Worm (Caenorhabditis elegans) whole organism, L1 larva: ENCODE results near the gene acs-18.

ENCODE experiments used
- C34B4.2 ChIP-seq: sonication (generic microtip); optimal IDR thresholded peaks from 2 replicates; lab custom pipeline; 2017; ENCODE audit warnings: mild to moderate bottlenecking, missing genetic modification characterization, missing compliant biosample characterization
- ama-1 ChIP-seq: fragments of 150-350 bp; optimal IDR thresholded peaks from 2 replicates; lab custom pipeline; 2014
- ceh-63 ChIP-seq: fragments of 200-800 bp; sonication (Bioruptor generic); optimal IDR thresholded peaks from 2 replicates; lab custom pipeline; 2018; ENCODE audit warnings: mild to moderate bottlenecking, missing genetic modification characterization, missing compliant biosample characterization
- ceh-8 ChIP-seq: fragments of 200-800 bp; sonication (Bioruptor generic); optimal IDR thresholded peaks from 2 replicates; lab custom pipeline; 2018; ENCODE audit warnings: mild to moderate bottlenecking, missing genetic modification characterization, moderate library complexity, missing compliant biosample characterization
- ceh-90 ChIP-seq: sonication (generic microtip); optimal IDR thresholded peaks from 2 replicates; lab custom pipeline; 2016; ENCODE audit warnings: missing genetic modification characterization, missing compliant biosample characterization
- efl-1 ChIP-seq, 4 experiments: fragments of 150-350 bp; optimal IDR thresholded peaks in 3 of 4; peaks in 1 of 4; 1 replicate in 1 of 4; 2 replicates in 3 of 4; lab custom pipeline; 2014; ENCODE audit warnings: missing biosample characterization in 2 of 4, missing genetic modification characterization in 2 of 4, missing genetic modification reagents in 2 of 4
- egl-13 ChIP-seq: sonication (generic microtip); optimal IDR thresholded peaks from 2 replicates; lab custom pipeline; 2016; ENCODE audit warnings: missing genotype, missing genetic modification reagents, missing genetic modification characterization, missing compliant biosample characterization
- ets-5 ChIP-seq: fragments of 200-800 bp; sonication (Bioruptor generic); IDR thresholded peaks from 2 replicates; pipeline ENCODE4 v1.3.6; 2022; ENCODE audit warnings: missing genetic modification characterization, missing compliant biosample characterization
- fkh-8 ChIP-seq: sonication (generic microtip); optimal IDR thresholded peaks from 2 replicates; lab custom pipeline; 2016; ENCODE audit warnings: mild to moderate bottlenecking, missing genetic modification characterization, missing compliant biosample characterization
- fos-1 ChIP-seq: fragments of 150-350 bp; optimal IDR thresholded peaks from 2 replicates; lab custom pipeline; 2014; ENCODE audit warnings: missing biosample characterization, missing genetic modification characterization
- hlh-17 ChIP-seq: fragments of 200-800 bp; sonication (Bioruptor generic); optimal IDR thresholded peaks from 2 replicates; lab custom pipeline; 2018; ENCODE audit warnings: missing genetic modification characterization, mild to moderate bottlenecking, missing compliant biosample characterization, moderate library complexity, borderline replicate concordance
- hlh-4 ChIP-seq: sonication (generic microtip); optimal IDR thresholded peaks from 2 replicates; lab custom pipeline; 2016; ENCODE audit warnings: mild to moderate bottlenecking, missing genetic modification characterization, missing compliant biosample characterization
- lin-35 ChIP-seq, 2 experiments: fragments of 150-350 bp; optimal IDR thresholded peaks; 2 replicates each; lab custom pipeline; 2014; ENCODE audit warnings: missing biosample characterization in 2 of 2, missing genetic modification characterization in 2 of 2, missing genetic modification reagents in 2 of 2
- lsy-2 ChIP-seq, 2 experiments: fragments of 150-350 bp; optimal IDR thresholded peaks; 2 replicates each; lab custom pipeline; 2014; ENCODE audit warnings: missing biosample characterization in 2 of 2, missing genetic modification characterization in 2 of 2
- mab-9 ChIP-seq: fragments of 200-800 bp; sonication (Bioruptor generic); IDR thresholded peaks from 2 replicates; pipeline ENCODE4 v1.3.6; 2022; ENCODE audit warnings: missing genetic modification reagents, missing genetic modification characterization, missing compliant biosample characterization
- mdl-1 ChIP-seq, 2 experiments: fragments of 150-350 bp; optimal IDR thresholded peaks; 2 replicates each; lab custom pipeline; 2014 to 2017; ENCODE audit warnings: missing biosample characterization in 2 of 2, missing genetic modification characterization in 2 of 2, inconsistent platforms in 1 of 2
- mef-2 ChIP-seq: fragments of 150-350 bp; optimal IDR thresholded peaks from 2 replicates; lab custom pipeline; 2014; ENCODE audit warnings: missing biosample characterization, missing genetic modification characterization
- nhr-19 ChIP-seq: fragments of 200-800 bp; sonication (Bioruptor generic); conservative IDR thresholded peaks from 2 replicates; pipeline ENCODE4 v1.3.6; 2022; ENCODE audit warnings: missing genetic modification characterization, missing compliant biosample characterization
- nhr-71 ChIP-seq: sonication (generic microtip); optimal IDR thresholded peaks from 2 replicates; lab custom pipeline; 2016; ENCODE audit warnings: mild to moderate bottlenecking, missing genetic modification characterization, moderate library complexity, missing compliant biosample characterization
- nhr-76 ChIP-seq: sonication (generic microtip); optimal IDR thresholded peaks from 2 replicates; lab custom pipeline; 2017; ENCODE audit warnings: missing biosample characterization, missing genetic modification characterization
- nhr-84 ChIP-seq: sonication (generic microtip); optimal IDR thresholded peaks from 2 replicates; lab custom pipeline; 2017; ENCODE audit warnings: missing biosample characterization, missing genetic modification characterization
- rnt-1 ChIP-seq: sonication (generic microtip); optimal IDR thresholded peaks from 2 replicates; lab custom pipeline; 2016; ENCODE audit warnings: mild to moderate bottlenecking, missing genetic modification characterization, moderate library complexity, missing compliant biosample characterization
- skn-1 ChIP-seq: fragments of 150-350 bp; optimal IDR thresholded peaks from 2 replicates; lab custom pipeline; 2014; ENCODE audit warnings: missing biosample characterization, missing genetic modification characterization
- snu-23 ChIP-seq: sonication (generic microtip); optimal IDR thresholded peaks from 2 replicates; lab custom pipeline; 2016; ENCODE audit warnings: missing genetic modification characterization, missing compliant biosample characterization
- sptf-1 ChIP-seq: fragments of 150-350 bp; optimal IDR thresholded peaks from 2 replicates; lab custom pipeline; 2014; ENCODE audit warnings: missing biosample characterization, missing genetic modification characterization
- sup-37 ChIP-seq: fragments of 200-800 bp; sonication (Bioruptor generic); optimal IDR thresholded peaks from 2 replicates; lab custom pipeline; 2018; ENCODE audit warnings: mild to moderate bottlenecking, missing genetic modification characterization, missing compliant biosample characterization
- tbx-2 ChIP-seq: sonication (generic microtip); optimal IDR thresholded peaks from 2 replicates; lab custom pipeline; 2016; ENCODE audit warnings: missing genetic modification characterization, missing compliant biosample characterization
- tlp-1 ChIP-seq: fragments of 150-350 bp; optimal IDR thresholded peaks from 2 replicates; lab custom pipeline; 2014; ENCODE audit warnings: missing biosample characterization, missing genetic modification characterization
- unc-86 ChIP-seq: sonication (generic microtip); optimal IDR thresholded peaks from 2 replicates; lab custom pipeline; 2016; ENCODE audit warnings: missing genetic modification characterization, missing compliant biosample characterization
- unc-98 ChIP-seq: fragments of 200-800 bp; sonication (Bioruptor generic); IDR thresholded peaks from 2 replicates; pipeline ENCODE4 v1.3.6; 2022; ENCODE audit warnings: missing genetic modification characterization, missing compliant biosample characterization
- vab-15 ChIP-seq: sonication (generic microtip); optimal IDR thresholded peaks from 2 replicates; lab custom pipeline; 2017; ENCODE audit warnings: missing genotype, mild to moderate bottlenecking, missing genetic modification characterization, missing compliant biosample characterization
- zip-4 ChIP-seq: fragments of 200-800 bp; sonication (Bioruptor generic); optimal IDR thresholded peaks from 2 replicates; lab custom pipeline; 2018; ENCODE audit warnings: mild to moderate bottlenecking, missing genetic modification characterization, moderate library complexity, missing compliant biosample characterization
- ztf-11 ChIP-seq, 2 experiments: sonication (generic microtip); optimal IDR thresholded peaks; 2 replicates each; lab custom pipeline; 2016 to 2017; ENCODE audit warnings: missing genetic modification characterization in 2 of 2, missing biosample characterization in 1 of 2, missing compliant biosample characterization in 1 of 2
- ztf-4 ChIP-seq: fragments of 150-350 bp; optimal IDR thresholded peaks from 2 replicates; lab custom pipeline; 2014; ENCODE audit warnings: missing biosample characterization, missing genetic modification characterization

The acs-18 gene

ce11 chrIV:10311115-10311514, 2.4 kb downstream of the acs-18 start:
- TF ChIP-seq ztf-4 (tag; lab: Kevin White, UChicago) (no peak), efl-1 (optimal IDR thresholded peaks at IDR 0.05; lab: Kevin White, UChicago) (no peak), efl-1 (GFP tag; optimal IDR thresholded peaks at IDR 0.05 in 1 of 2; lab: Kevin White, UChicago) (peak in 1 of 2 experiments; percentile 67)
- TF ChIP-seq, all 84 proteins: peak for 1

ce11 chrIV:10310329-10310728, 3.1 kb downstream of the acs-18 start, which contains the start of gene R09E10.8:
R09E10.8 (minus strand) TSS chrIV:10310429.
- no peak for TF ChIP-seq vab-15
- TF ChIP-seq mab-9 (GFP tag; lab: Robert Waterston, UW): no peak
- TF ChIP-seq mef-2 (tag; lab: Kevin White, UChicago): no peak
- TF ChIP-seq sup-37 (GFP tag; lab: Kevin White, UChicago): no peak
- TF ChIP-seq unc-86: no peak
- TF ChIP-seq lin-35 (GFP tag; optimal IDR thresholded peaks at IDR 0.05; lab: Kevin White, UChicago): no peak
- TF ChIP-seq ets-5 (GFP tag; lab: Robert Waterston, UW): no peak
- no peak for TF ChIP-seq sptf-1 (tag; lab: Kevin White, UChicago)
- TF ChIP-seq nhr-19 (GFP tag; lab: Robert Waterston, UW): no peak
- TF ChIP-seq skn-1 (tag; lab: Kevin White, UChicago): no peak
- no peak for TF ChIP-seq tbx-2 (tag; lab: Kevin White, UChicago)

DNA sequence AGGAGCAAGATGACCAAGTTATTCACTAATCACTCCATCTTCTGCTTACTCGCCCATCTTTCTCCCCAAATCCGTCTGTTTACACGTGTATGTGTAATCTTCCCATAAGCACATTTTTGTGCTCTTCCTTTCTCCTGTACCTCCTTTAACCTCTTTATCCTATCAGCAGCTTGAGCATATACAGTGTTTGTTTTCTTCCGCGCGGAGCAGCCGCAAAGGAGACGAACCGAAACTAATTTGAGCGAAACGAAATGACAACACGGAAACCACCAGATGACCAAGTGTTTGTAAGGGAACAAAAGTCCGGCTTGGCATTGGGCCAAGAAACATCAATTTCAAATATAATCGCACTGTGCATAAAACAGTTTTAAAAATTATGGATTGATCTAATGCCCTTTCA, 9.1 kb downstream of the acs-18 start:
- no peak for TF ChIP-seq lsy-2 (tag; optimal IDR thresholded peaks at IDR 0.05; lab: Kevin White, UChicago)
- no peak for TF ChIP-seq nhr-71 (tag; lab: Kevin White, UChicago)
- no peak for TF ChIP-seq C34B4.2 (tag; lab: Kevin White, UChicago)
- no peak for TF ChIP-seq skn-1 (tag; lab: Kevin White, UChicago)
- no peak for TF ChIP-seq egl-13 (tag; lab: Kevin White, UChicago)
- TF ChIP-seq tbx-2 (tag; lab: Kevin White, UChicago): no peak
- TF ChIP-seq ceh-8 (GFP tag; lab: Kevin White, UChicago): no peak
- no peak for TF ChIP-seq ceh-63 (GFP tag; lab: Kevin White, UChicago)
- no peak for TF ChIP-seq hlh-17 (GFP tag; lab: Kevin White, UChicago)
- no peak for TF ChIP-seq tlp-1 (tag; lab: Kevin White, UChicago)
- no peak for TF ChIP-seq hlh-4 (tag; lab: Kevin White, UChicago)
- no peak for TF ChIP-seq nhr-76
- no peak for TF ChIP-seq unc-98 (GFP tag; lab: Robert Waterston, UW)
- TF ChIP-seq ztf-11 (tag; optimal IDR thresholded peaks at IDR 0.05; lab: Kevin White, UChicago): no peak
- no peak for TF ChIP-seq mef-2 (tag; lab: Kevin White, UChicago)
- TF ChIP-seq nhr-84: no peak
- TF ChIP-seq mdl-1 (tag; optimal IDR thresholded peaks at IDR 0.05; lab: Kevin White, UChicago): no peak

- no peak for TF ChIP-seq ama-1 (lab: Kevin White, UChicago)
- no peak for TF ChIP-seq egl-13 (tag; lab: Kevin White, UChicago)
- TF ChIP-seq nhr-71 (tag; lab: Kevin White, UChicago): no peak
- TF ChIP-seq ceh-90 (tag; lab: Kevin White, UChicago): no peak
These were observed 11.3 kb downstream of the acs-18 start, which contains the start of gene R09E10.5 for ce11 chrIV:10302203-10302602. R09E10.5 (minus strand) TSS chrIV:10302303.

DNA sequence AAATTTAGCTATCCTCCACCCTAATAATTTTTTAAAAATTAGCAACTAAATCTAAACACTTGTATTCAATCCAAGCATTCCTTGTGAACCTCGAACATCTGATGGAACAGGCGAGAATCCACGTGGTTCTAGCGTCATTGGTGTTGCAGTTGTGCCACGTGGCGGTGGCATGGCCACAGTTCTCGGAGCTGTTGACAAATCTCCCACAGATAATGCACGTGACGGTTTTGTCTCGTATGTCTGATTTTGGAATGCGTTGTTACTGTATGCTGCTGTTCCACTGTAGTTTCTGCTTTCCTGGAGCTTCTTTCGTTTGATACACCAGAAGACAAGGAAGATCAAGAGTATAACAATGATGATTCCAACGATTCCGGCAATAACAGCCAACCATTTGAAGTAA, 17.4 kb downstream of the acs-18 start:
- TF ChIP-seq rnt-1 (tag; lab: Kevin White, UChicago) (no peak), zip-4 (GFP tag; lab: Kevin White, UChicago) (no peak), mab-9 (GFP tag; lab: Robert Waterston, UW) (no peak), C34B4.2 (tag; lab: Kevin White, UChicago) (no peak), fkh-8 (tag; lab: Kevin White, UChicago) (no peak), vab-15 (no peak), tlp-1 (tag; lab: Kevin White, UChicago) (no peak), snu-23 (GFP tag; lab: Kevin White, UChicago) (no peak), fos-1 (tag; lab: Kevin White, UChicago) (no peak)
